Worm (Caenorhabditis elegans) whole organism, L4 larva: Measurements from ENCODE around the gene T04A8.18.

Source experiments
- F44E2.7 ChIP-seq: fragments of 200-800 bp; sonication (Bioruptor generic); IDR thresholded peaks from 2 replicates; pipeline ENCODE4 v2.1.2; 2022; ENCODE audit warnings: missing genetic modification characterization, missing compliant biosample characterization
- T20F7.1 ChIP-seq: fragments of 200-800 bp; sonication (Bioruptor generic); optimal IDR thresholded peaks from 2 replicates; lab custom pipeline; 2018; ENCODE audit warnings: mild to moderate bottlenecking, missing genetic modification characterization, missing compliant biosample characterization
- Y105C5A.15 ChIP-seq: fragments of 200-800 bp; sonication (Bioruptor generic); IDR thresholded peaks from 2 replicates; pipeline ENCODE4 v1.3.6; 2022; ENCODE audit warnings: missing genetic modification characterization, missing compliant biosample characterization
- Y48G9A.11 ChIP-seq: fragments of 200-800 bp; sonication (Bioruptor generic); IDR thresholded peaks from 2 replicates; pipeline ENCODE4 v1.3.6; 2022; ENCODE audit warnings: missing genetic modification reagents, missing genetic modification characterization, missing compliant biosample characterization
- Y75B8A.6 ChIP-seq: fragments of 200-800 bp; sonication (Bioruptor generic); IDR thresholded peaks from 2 replicates; pipeline ENCODE4 v1.3.6; 2022; ENCODE audit warnings: missing genetic modification reagents, missing genetic modification characterization, missing compliant biosample characterization
- ZK337.2 ChIP-seq: fragments of 200-800 bp; sonication (Bioruptor generic); IDR thresholded peaks from 2 replicates; pipeline ENCODE4 v1.3.6; 2022; ENCODE audit warnings: missing genetic modification reagents, missing genetic modification characterization, missing compliant biosample characterization
- ama-1 ChIP-seq: fragments of 150-350 bp; optimal IDR thresholded peaks from 2 replicates; lab custom pipeline; 2014; ENCODE audit warnings: inconsistent platforms, mixed read lengths
- ceh-20 ChIP-seq: fragments of 200-800 bp; sonication (Bioruptor generic); IDR thresholded peaks from 2 replicates; pipeline ENCODE4 v1.3.6; 2022; ENCODE audit warnings: missing genetic modification reagents, missing genetic modification characterization, missing compliant biosample characterization
- ceh-28 ChIP-seq: fragments of 150-350 bp; optimal IDR thresholded peaks from 2 replicates; lab custom pipeline; 2014; ENCODE audit warnings: missing biosample characterization, missing genetic modification reagents, missing genetic modification characterization
- ceh-32 ChIP-seq: sonication (generic microtip); optimal IDR thresholded peaks from 2 replicates; lab custom pipeline; 2016; ENCODE audit warnings: mild to moderate bottlenecking, missing genetic modification characterization, missing compliant biosample characterization; ENCODE audit not compliant: poor library complexity
- ceh-82 ChIP-seq: sonication (generic microtip); optimal IDR thresholded peaks from 2 replicates; lab custom pipeline; 2017; ENCODE audit warnings: missing biosample characterization, missing genetic modification characterization
- cey-2 ChIP-seq: sonication (generic microtip); optimal IDR thresholded peaks from 3 replicates; lab custom pipeline; 2017; ENCODE audit warnings: missing genetic modification characterization, mild to moderate bottlenecking, missing compliant biosample characterization, antibody characterized with exemption, borderline replicate concordance; ENCODE audit not compliant: insufficient read depth
- daf-12 ChIP-seq: fragments of 150-350 bp; optimal IDR thresholded peaks from 2 replicates; lab custom pipeline; 2014; ENCODE audit warnings: missing biosample characterization, missing genetic modification reagents, missing genetic modification characterization
- daf-16 ChIP-seq, 3 experiments: sonication (generic microtip); optimal IDR thresholded peaks; 2 replicates each; lab custom pipeline; 2016 to 2017; ENCODE audit warnings: missing genetic modification characterization in 3 of 3, missing genetic modification reagents in 3 of 3, mild to moderate bottlenecking in 2 of 3, missing compliant biosample characterization in 2 of 3, missing biosample characterization in 1 of 3, moderate library complexity in 1 of 3
- dmd-6 ChIP-seq: fragments of 200-800 bp; sonication (Bioruptor generic); IDR thresholded peaks from 2 replicates; pipeline ENCODE4 v1.3.6; 2022; ENCODE audit warnings: missing genetic modification reagents, missing genetic modification characterization, missing compliant biosample characterization
- dpl-1 ChIP-seq: fragments of 150-350 bp; optimal IDR thresholded peaks from 2 replicates; lab custom pipeline; 2014; ENCODE audit warnings: missing biosample characterization, missing genetic modification reagents, missing genetic modification characterization
- duxl-1 ChIP-seq: sonication (generic microtip); optimal IDR thresholded peaks from 2 replicates; lab custom pipeline; 2016; ENCODE audit warnings: mild to moderate bottlenecking, missing genetic modification characterization, moderate library complexity, missing compliant biosample characterization; ENCODE audit not compliant: poor library complexity
- dve-1 ChIP-seq: sonication (generic microtip); optimal IDR thresholded peaks from 2 replicates; lab custom pipeline; 2017; ENCODE audit warnings: antibody characterized with exemption, mild to moderate bottlenecking, missing genetic modification characterization, missing compliant biosample characterization; ENCODE audit not compliant: insufficient read depth
- egl-43 ChIP-seq: fragments of 200-800 bp; sonication (Bioruptor generic); IDR thresholded peaks from 2 replicates; pipeline ENCODE4 v1.3.6; 2022; ENCODE audit warnings: missing genetic modification reagents, missing genetic modification characterization, missing compliant biosample characterization
- fos-1 ChIP-seq: fragments of 150-350 bp; optimal IDR thresholded peaks from 2 replicates; lab custom pipeline; 2014; ENCODE audit warnings: missing biosample characterization, missing genetic modification characterization
- gei-8 ChIP-seq: fragments of 200-800 bp; sonication (Bioruptor generic); optimal IDR thresholded peaks from 2 replicates; lab custom pipeline; 2018; ENCODE audit warnings: mild to moderate bottlenecking, missing genetic modification characterization, missing compliant biosample characterization
- lin-15B ChIP-seq: fragments of 150-350 bp; sonication (generic microtip); optimal IDR thresholded peaks from 3 replicates; lab custom pipeline; 2014; ENCODE audit warnings: missing biosample characterization, missing genetic modification characterization
- madf-9 ChIP-seq: fragments of 200-800 bp; sonication (Bioruptor generic); conservative IDR thresholded peaks from 2 replicates; pipeline ENCODE4 v1.3.6; 2022; ENCODE audit warnings: missing genetic modification reagents, missing genetic modification characterization, missing compliant biosample characterization
- mdt-29 ChIP-seq: fragments of 200-800 bp; sonication (Bioruptor generic); IDR thresholded peaks from 2 replicates; pipeline ENCODE4 v1.3.6; 2022; ENCODE audit warnings: missing genetic modification reagents, missing genetic modification characterization, missing compliant biosample characterization
- nhr-10 ChIP-seq: fragments of 150-350 bp; optimal IDR thresholded peaks from 2 replicates; lab custom pipeline; 2014; ENCODE audit warnings: missing biosample characterization, missing genetic modification characterization
- pqm-1 ChIP-seq: sonication (generic microtip); optimal IDR thresholded peaks from 2 replicates; lab custom pipeline; 2017; ENCODE audit warnings: missing biosample characterization, missing genetic modification characterization
- saeg-2 ChIP-seq: fragments of 200-800 bp; sonication (Bioruptor generic); IDR thresholded peaks from 2 replicates; pipeline ENCODE4 v1.3.6; 2022; ENCODE audit warnings: missing genetic modification reagents, missing genetic modification characterization, missing compliant biosample characterization
- tag-97 ChIP-seq: fragments of 200-800 bp; sonication (Bioruptor generic); IDR thresholded peaks from 2 replicates; pipeline ENCODE4 v1.3.6; 2022; ENCODE audit warnings: missing genetic modification characterization, missing compliant biosample characterization
- tra-1 ChIP-seq: fragments of 200-800 bp; sonication (Bioruptor generic); IDR thresholded peaks from 2 replicates; pipeline ENCODE4 v1.3.6; 2022; ENCODE audit warnings: missing genetic modification reagents, missing genetic modification characterization, missing compliant biosample characterization
- unc-130 ChIP-seq: sonication (generic microtip); optimal IDR thresholded peaks from 2 replicates; lab custom pipeline; 2016; ENCODE audit warnings: missing genetic modification reagents, missing genetic modification characterization, missing compliant biosample characterization
- unc-62 ChIP-seq, 3 experiments: fragments of 150-350 bp in 1 of 3; sonication (generic microtip); optimal IDR thresholded peaks in 2 of 3; peaks in 1 of 3; 1 replicate in 1 of 3; 2 replicates in 2 of 3; lab custom pipeline; 2014 to 2017; ENCODE audit warnings: missing biosample characterization in 3 of 3, missing genetic modification characterization in 3 of 3, missing genetic modification reagents in 3 of 3, missing genotype in 1 of 3
- vab-7 ChIP-seq: fragments of 200-800 bp; sonication (Bioruptor generic); IDR thresholded peaks from 2 replicates; pipeline ENCODE4 v1.3.6; 2022; ENCODE audit warnings: missing genetic modification reagents, missing genetic modification characterization, missing compliant biosample characterization
- zfp-3 ChIP-seq: fragments of 200-800 bp; sonication (Bioruptor generic); conservative IDR thresholded peaks from 2 replicates; pipeline ENCODE4 v1.3.6; 2022; ENCODE audit warnings: missing genetic modification reagents, missing genetic modification characterization, missing compliant biosample characterization

Gene T04A8.18

ce11 chrIII:4693281-4693680 lies 15.7 kb upstream of the T04A8.18 start, which contains the start of gene nifk-1 (continued):
- TF ChIP-seq dpl-1 (GFP tag; lab: Kevin White, UChicago) (peak; percentile 80), ceh-82 (tag; lab: Kevin White, UChicago) (no peak), gei-8 (no peak), T20F7.1 (peak; percentile 70), tag-97 (GFP tag; lab: Robert Waterston, UW) (no peak), cey-2 (tag; lab: Kevin White, UChicago) (no peak), ceh-20 (GFP tag; lab: Robert Waterston, UW) (no peak), ceh-28 (tag; lab: Kevin White, UChicago) (no peak), ceh-32 (tag; lab: Kevin White, UChicago) (no peak), daf-16 (GFP tag; optimal IDR thresholded peaks at IDR 0.05; lab: Kevin White, UChicago) (peak in 1 of 2 experiments; percentile 55), daf-16 (tag; optimal IDR thresholded peaks at IDR 0.05; lab: Kevin White, UChicago) (peak; percentile 94), nhr-10 (tag; lab: Kevin White, UChicago) (no peak), Y48G9A.11 (no peak), dve-1 (peak; percentile 90), tra-1 (GFP tag; lab: Robert Waterston, UW) (no peak), lin-15B (tag; lab: Kevin White, UChicago) (no peak), Y75B8A.6 (GFP tag; lab: Robert Waterston, UW) (no peak), dmd-6 (GFP tag; lab: Robert Waterston, UW) (peak; percentile 76), egl-43 (GFP tag; lab: Robert Waterston, UW) (no peak), duxl-1 (no peak), Y105C5A.15 (no peak), mdt-29 (GFP tag; lab: Robert Waterston, UW) (no peak), fos-1 (tag; lab: Kevin White, UChicago) (no peak), vab-7 (GFP tag; lab: Robert Waterston, UW) (no peak), ZK337.2 (no peak), daf-12 (tag; lab: Kevin White, UChicago) (no peak)

- TF ChIP-seq saeg-2: no peak
- TF ChIP-seq, all 104 proteins: peak for 0
Observed at ce11 chrIII:4693695-4694094, 15.3 kb upstream of the T04A8.18 start, which contains the start of gene T04A8.8. T04A8.8 (plus strand) TSS chrIII:4693995.

ce11 chrIII:4695057-4695456 lies 14.0 kb upstream of the T04A8.18 start, which contains the start of gene T04A8.7:
T04A8.7 (plus strand) TSS chrIII:4695357.
- TF ChIP-seq unc-62 (GFP tag; optimal IDR thresholded peaks at IDR 0.05 in 1 of 2; lab: Kevin White, UChicago) (peak in 1 of 2 experiments; percentile 67), unc-62 (tag; optimal IDR thresholded peaks at IDR 0.05; lab: Kevin White, UChicago) (no peak), madf-9 (GFP tag; lab: Robert Waterston, UW) (no peak), ama-1 (lab: Kevin White, UChicago) (peak; percentile 59), pqm-1 (tag; lab: Kevin White, UChicago) (no peak), F44E2.7 (no peak)
- TF ChIP-seq, all 104 proteins: peak for 2

- no peak for TF ChIP-seq cey-2 (tag; lab: Kevin White, UChicago)
- TF ChIP-seq unc-130 (GFP tag; lab: Kevin White, UChicago): no peak
- TF ChIP-seq zfp-3 (GFP tag; lab: Robert Waterston, UW): no peak
- peak in 1 of 2 experiments; percentile 92 for TF ChIP-seq unc-62 (GFP tag; optimal IDR thresholded peaks at IDR 0.05 in 1 of 2; lab: Kevin White, UChicago)
- no peak for TF ChIP-seq unc-62 (tag; optimal IDR thresholded peaks at IDR 0.05; lab: Kevin White, UChicago)
Observed at ce11 chrIII:4696903-4697302, 12.1 kb upstream of the T04A8.18 start.
